Worm (Caenorhabditis elegans) whole organism, early embryonic: ENCODE results near the gene ZK1073.1.

ENCODE experiments used
- B0310.2 ChIP-seq: sonication (generic microtip); optimal IDR thresholded peaks from 2 replicates; lab custom pipeline; 2016; ENCODE audit warnings: mild to moderate bottlenecking, missing genetic modification characterization, missing compliant biosample characterization
- flt-1 ChIP-seq: fragments of 200-800 bp; sonication (Bioruptor generic); IDR thresholded peaks from 2 replicates; pipeline ENCODE4 v1.3.6; 2022; ENCODE audit warnings: missing genetic modification characterization, missing compliant biosample characterization
- tbx-11 ChIP-seq: fragments of 200-800 bp; sonication (Bioruptor generic); IDR thresholded peaks from 2 replicates; pipeline ENCODE4 v1.3.6; 2022; ENCODE audit warnings: missing genetic modification characterization, missing compliant biosample characterization

DNA sequence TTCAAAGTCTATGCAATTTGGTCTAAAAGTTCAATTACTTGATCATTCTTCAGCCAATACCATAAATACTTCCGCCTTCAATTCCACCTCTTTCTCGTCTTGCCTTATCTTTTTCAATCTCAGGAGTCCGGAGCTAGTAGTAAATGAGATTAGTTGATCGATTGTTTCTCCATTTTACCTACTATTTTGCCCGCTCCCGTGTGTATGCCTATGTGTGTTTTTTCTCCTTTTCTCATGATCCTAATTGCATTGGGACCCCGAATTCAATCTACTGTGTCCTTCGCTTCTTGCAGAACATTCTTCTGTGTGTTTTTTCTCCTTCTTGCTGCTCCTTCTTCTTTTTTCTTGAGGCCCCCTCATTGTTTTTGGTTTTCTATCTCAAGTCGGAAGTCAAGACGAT is 12.4 kb downstream of the ZK1073.1 start:
- TF ChIP-seq flt-1 = no peak
- TF ChIP-seq B0310.2 (tag; lab: Kevin White, UChicago) = no peak
- no peak for TF ChIP-seq tbx-11 (GFP tag; lab: Robert Waterston, UW)
